Fruit fly (Drosophila melanogaster) whole organism, wandering third instar larva: ENCODE measurements around the gene Prosbeta4.
A peak's percentile ranks its signal among the peaks of the same experiment; 100 is the strongest.

Source experiments
- Abd-B ChIP-seq: fragments of >200 bp; optimal IDR thresholded peaks from 2 replicates; lab custom pipeline; 2017; ENCODE audit warnings: missing biosample characterization, missing genetic modification characterization
- CG32264 ChIP-seq: fragments of 200-800 bp; sonication (Bioruptor generic); optimal IDR thresholded peaks from 2 replicates; lab custom pipeline; 2016; ENCODE audit warnings: missing biosample characterization, missing genetic modification characterization
- CG9705 ChIP-seq: fragments of 200-800 bp; sonication (Bioruptor generic); optimal IDR thresholded peaks from 2 replicates; lab custom pipeline; 2018; ENCODE audit warnings: missing biosample characterization, mild to moderate bottlenecking, missing genetic modification characterization
- CrebA ChIP-seq: fragments of 200-800 bp; sonication (Bioruptor generic); optimal IDR thresholded peaks from 2 replicates; lab custom pipeline; 2016; ENCODE audit warnings: missing biosample characterization, mild to moderate bottlenecking, missing genetic modification characterization, borderline replicate concordance
- Dfd ChIP-seq: fragments of >200 bp; optimal IDR thresholded peaks from 2 replicates; lab custom pipeline; 2017; ENCODE audit warnings: missing biosample characterization, missing genetic modification characterization
- Dif ChIP-seq: fragments of 200-275, 200-300 bp; sonication (Bioruptor generic); optimal IDR thresholded peaks from 2 replicates; lab custom pipeline; 2018; ENCODE audit warnings: missing biosample characterization, missing genetic modification characterization; ENCODE audit not compliant: partially characterized antibody
- GATAd ChIP-seq: sonication (Bioruptor generic); optimal IDR thresholded peaks from 2 replicates; lab custom pipeline; 2016; ENCODE audit warnings: missing biosample characterization, missing genetic modification characterization
- HLH106 ChIP-seq: fragments of 200-800 bp; optimal IDR thresholded peaks from 3 replicates; lab custom pipeline; 2019; ENCODE audit warnings: missing biosample characterization, mild to moderate bottlenecking, missing genetic modification characterization, moderate library complexity
- Hnf4 ChIP-seq: fragments of 200-800 bp; sonication (Bioruptor generic); optimal IDR thresholded peaks from 2 replicates; lab custom pipeline; 2016; ENCODE audit warnings: missing biosample characterization, mild to moderate bottlenecking, missing genetic modification characterization
- Hr78 ChIP-seq: fragments of >200 bp; optimal IDR thresholded peaks from 2 replicates; lab custom pipeline; 2017; ENCODE audit warnings: missing biosample characterization, missing genetic modification characterization
- Hr83 ChIP-seq: fragments of 200-300 bp; sonication (Bioruptor generic); optimal IDR thresholded peaks from 2 replicates; lab custom pipeline; 2016; ENCODE audit warnings: missing biosample characterization, mild to moderate bottlenecking, missing genetic modification characterization, moderate library complexity; ENCODE audit not compliant: poor library complexity, severe bottlenecking
- Jra ChIP-seq: sonication (Bioruptor generic); optimal IDR thresholded peaks from 2 replicates; lab custom pipeline; 2016; ENCODE audit warnings: missing biosample characterization, missing genetic modification characterization
- Mio ChIP-seq: sonication (Bioruptor generic); optimal IDR thresholded peaks from 2 replicates; lab custom pipeline; 2016; ENCODE audit warnings: missing biosample characterization, missing genetic modification characterization
- Myc ChIP-seq: fragments of >200 bp; optimal IDR thresholded peaks from 2 replicates; lab custom pipeline; 2017
- N ChIP-seq: fragments of >200 bp; optimal IDR thresholded peaks from 2 replicates; lab custom pipeline; 2018; ENCODE audit warnings: missing biosample characterization, missing external identifiers, missing genetic modification characterization
- OdsH ChIP-seq: fragments of 200-800 bp; sonication (Bioruptor generic); optimal IDR thresholded peaks from 2 replicates; lab custom pipeline; 2016; ENCODE audit warnings: missing biosample characterization, mild to moderate bottlenecking, missing genetic modification characterization
- Rel ChIP-seq, 2 experiments: fragments of 200-800 bp; sonication (Bioruptor generic) in 1 of 2; optimal IDR thresholded peaks; 2 replicates in 1 of 2; 3 replicates in 1 of 2; lab custom pipeline; 2016 to 2019; ENCODE audit warnings: mild to moderate bottlenecking in 2 of 2, missing biosample characterization in 2 of 2, missing genetic modification characterization in 2 of 2, moderate library complexity in 1 of 2
- Sp1 ChIP-seq: fragments of 200-800 bp; sonication (Bioruptor generic); optimal IDR thresholded peaks from 3 replicates; lab custom pipeline; 2019; ENCODE audit warnings: missing biosample characterization, mild to moderate bottlenecking, missing genetic modification characterization, moderate library complexity
- Vsx2 ChIP-seq: fragments of 200-300, 225-300 bp; sonication (Bioruptor generic); optimal IDR thresholded peaks from 2 replicates; lab custom pipeline; 2018; ENCODE audit warnings: missing biosample characterization, missing genetic modification characterization; ENCODE audit not compliant: partially characterized antibody
- br ChIP-seq: fragments of 200-800 bp; sonication (Bioruptor generic); optimal IDR thresholded peaks from 2 replicates; lab custom pipeline; 2016; ENCODE audit warnings: missing biosample characterization, missing genetic modification characterization
- brk ChIP-seq: fragments of 200-800 bp; sonication (Bioruptor generic); optimal IDR thresholded peaks from 2 replicates; lab custom pipeline; 2016; ENCODE audit warnings: missing biosample characterization, mild to moderate bottlenecking, missing genetic modification characterization
- dl ChIP-seq, 2 experiments: fragments of 175-275, 200-275 bp in 1 of 2; fragments of 200-275 bp in 1 of 2; sonication (Bioruptor generic); optimal IDR thresholded peaks; lab custom pipeline; 2018; ENCODE audit warnings: mild to moderate bottlenecking in 2 of 2, missing biosample characterization in 2 of 2, missing genetic modification characterization in 2 of 2, moderate library complexity in 2 of 2; ENCODE audit not compliant: partially characterized antibody in 2 of 2, insufficient read depth in 1 of 2
- dmrt93B ChIP-seq: fragments of 200-800 bp; sonication (Bioruptor generic); optimal IDR thresholded peaks from 2 replicates; lab custom pipeline; 2018; ENCODE audit warnings: missing biosample characterization, mild to moderate bottlenecking, missing genetic modification characterization
- dsf ChIP-seq: sonication (Bioruptor generic); optimal IDR thresholded peaks from 2 replicates; lab custom pipeline; 2016; ENCODE audit warnings: missing biosample characterization, missing genetic modification characterization, borderline replicate concordance
- ey ChIP-seq: fragments of 200-800 bp; sonication (Bioruptor generic); optimal IDR thresholded peaks from 2 replicates; lab custom pipeline; 2016; ENCODE audit warnings: missing biosample characterization, missing genetic modification characterization
- foxo ChIP-seq, 2 experiments: fragments of 200-800 bp; sonication (Bioruptor generic); optimal IDR thresholded peaks; 2 replicates in 1 of 2; 3 replicates in 1 of 2; lab custom pipeline; 2016 to 2017; ENCODE audit warnings: missing biosample characterization in 2 of 2, missing genetic modification characterization in 2 of 2
- fru ChIP-seq: fragments of 200-800 bp; sonication (Bioruptor generic); optimal IDR thresholded peaks from 3 replicates; lab custom pipeline; 2016; ENCODE audit warnings: missing biosample characterization, mild to moderate bottlenecking, missing genetic modification characterization
- h ChIP-seq: fragments of 200-800 bp; sonication (Bioruptor generic); optimal IDR thresholded peaks from 3 replicates; lab custom pipeline; 2016; ENCODE audit warnings: missing biosample characterization, mild to moderate bottlenecking, missing genetic modification characterization
- jim ChIP-seq: fragments of 175-275, 200-325 bp; sonication (Bioruptor generic); optimal IDR thresholded peaks from 2 replicates; lab custom pipeline; 2016; ENCODE audit warnings: missing biosample characterization, mild to moderate bottlenecking, missing genetic modification characterization
- lola ChIP-seq: fragments of >200 bp; optimal IDR thresholded peaks from 2 replicates; lab custom pipeline; 2017; ENCODE audit warnings: missing biosample characterization, missing genetic modification characterization
- pan ChIP-seq: fragments of >200 bp; optimal IDR thresholded peaks from 2 replicates; lab custom pipeline; 2017
- psq ChIP-seq: fragments of 200-800 bp; sonication (Bioruptor generic); optimal IDR thresholded peaks from 3 replicates; lab custom pipeline; 2017; ENCODE audit warnings: missing biosample characterization, mild to moderate bottlenecking, missing genetic modification characterization, moderate library complexity
- rgr ChIP-seq: fragments of 200-800 bp; sonication (Bioruptor generic); optimal IDR thresholded peaks from 3 replicates; lab custom pipeline; 2016; ENCODE audit warnings: missing biosample characterization, mild to moderate bottlenecking, missing genetic modification characterization
- sage ChIP-seq: fragments of 200-800 bp; sonication (Bioruptor generic); optimal IDR thresholded peaks from 2 replicates; lab custom pipeline; 2016; ENCODE audit warnings: missing biosample characterization, mild to moderate bottlenecking, missing genetic modification characterization
- sv ChIP-seq: fragments of 200-800 bp; sonication (Bioruptor generic); optimal IDR thresholded peaks from 3 replicates; lab custom pipeline; 2016; ENCODE audit warnings: missing biosample characterization, missing genetic modification characterization
- tai ChIP-seq: sonication (Bioruptor generic); optimal IDR thresholded peaks from 2 replicates; lab custom pipeline; 2016; ENCODE audit warnings: missing biosample characterization, missing genetic modification characterization
- usp ChIP-seq: fragments of >200 bp; optimal IDR thresholded peaks from 2 replicates; lab custom pipeline; 2017; ENCODE audit warnings: missing biosample characterization, missing genetic modification characterization
- woc ChIP-seq: sonication (Bioruptor generic); optimal IDR thresholded peaks from 2 replicates; lab custom pipeline; 2016; ENCODE audit warnings: missing biosample characterization, mild to moderate bottlenecking, missing genetic modification characterization

The Prosbeta4 gene

DNA sequence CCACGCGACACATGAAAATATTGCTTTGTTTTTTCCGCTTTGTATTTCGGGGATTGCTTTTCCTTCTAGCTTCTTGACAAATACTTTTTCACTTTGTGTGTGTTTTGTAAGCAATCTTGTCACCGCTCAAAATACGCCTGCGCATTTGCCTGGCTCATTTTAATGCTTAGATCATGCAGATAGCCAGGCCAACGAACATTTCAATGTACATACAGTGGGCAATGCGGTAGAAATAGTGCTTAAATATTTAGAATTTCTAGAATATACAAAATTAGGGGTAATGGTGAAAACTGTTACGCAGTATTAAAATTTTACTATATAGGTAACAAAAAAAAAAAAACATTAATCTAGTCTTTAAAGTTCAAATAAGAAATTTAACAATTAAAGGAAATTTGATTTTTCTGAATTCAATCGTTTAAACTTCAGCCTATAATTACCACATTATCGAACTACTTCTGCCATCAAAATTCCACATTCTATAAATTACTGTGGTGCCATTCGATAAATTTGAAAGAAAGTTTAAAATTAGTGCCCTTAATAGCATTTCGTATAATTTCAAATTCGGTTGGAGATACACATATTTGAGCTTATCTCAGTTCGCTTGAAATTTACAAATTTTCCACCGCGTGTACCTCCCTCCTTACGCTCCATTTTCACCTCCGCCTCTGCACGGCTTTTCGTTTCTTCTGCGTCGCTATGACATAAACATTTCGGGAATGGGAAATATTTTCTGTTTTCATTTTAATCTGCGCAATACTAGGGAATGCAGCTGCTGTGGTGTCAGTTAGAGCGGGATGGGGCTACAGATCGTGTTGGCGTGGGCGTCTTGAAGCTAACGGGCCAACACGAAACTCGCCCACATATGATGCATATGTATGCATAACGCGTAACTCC, 24.8 kb downstream of the Prosbeta4 start:
- no peak for TF ChIP-seq sage (GFP tag; lab: Kevin White, UChicago)
- no peak for TF ChIP-seq Jra (GFP tag; lab: Kevin White, UChicago)
- no peak for TF ChIP-seq Dfd (GFP tag; lab: Kevin White, UChicago)
- TF ChIP-seq foxo (GFP tag; optimal IDR thresholded peaks at IDR 0.05; lab: Kevin White, UChicago) = no peak
- no peak for TF ChIP-seq Rel (GFP tag; optimal IDR thresholded peaks at IDR 0.05; lab: Kevin White, UChicago)
- TF ChIP-seq Rel (tag; optimal IDR thresholded peaks at IDR 0.05; lab: Kevin White, UChicago) = no peak
- TF ChIP-seq Myc (lab: Kevin White, UChicago) = no peak
- no peak for TF ChIP-seq ey
- TF ChIP-seq fru (GFP tag; lab: Kevin White, UChicago) = no peak
- TF ChIP-seq h = no peak
- TF ChIP-seq Abd-B (GFP tag; lab: Kevin White, UChicago) = no peak
- no peak for TF ChIP-seq GATAd
- TF ChIP-seq psq = no peak
- TF ChIP-seq Hr83 = no peak
- no peak for TF ChIP-seq rgr
- TF ChIP-seq sv (GFP tag; lab: Kevin White, UChicago) = no peak
- TF ChIP-seq pan = no peak
- TF ChIP-seq dsf (GFP tag; lab: Kevin White, UChicago) = no peak

DNA sequence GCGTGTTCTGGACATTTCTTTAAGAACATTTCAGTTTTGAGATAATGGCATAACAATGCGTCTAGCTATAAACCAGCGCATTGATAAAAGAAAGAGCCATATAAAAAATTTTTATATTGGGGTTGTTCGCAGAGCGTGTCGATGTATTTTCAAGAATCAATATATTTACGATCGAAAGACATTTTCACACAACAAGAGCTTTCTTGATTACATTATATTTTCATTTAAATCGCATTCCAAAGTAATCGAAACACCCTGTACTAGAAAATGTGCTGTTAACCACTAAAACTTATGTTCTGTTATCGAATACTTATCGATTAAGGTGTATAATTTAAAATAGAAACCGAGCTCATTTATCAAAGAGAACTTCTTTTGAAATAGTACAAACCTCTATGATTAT, 28.2 kb downstream of the Prosbeta4 start:
- TF ChIP-seq Jra (GFP tag; lab: Kevin White, UChicago) (no peak), CrebA (GFP tag; lab: Kevin White, UChicago) (no peak), Hnf4 (GFP tag; lab: Kevin White, UChicago) (peak; percentile 20), Dif (no peak), N (GFP tag; lab: Kevin White, UChicago) (no peak), dsf (GFP tag; lab: Kevin White, UChicago) (no peak), brk (no peak), fru (GFP tag; lab: Kevin White, UChicago) (peak; percentile 8), Mio (GFP tag; lab: Kevin White, UChicago) (no peak), usp (GFP tag; lab: Kevin White, UChicago) (no peak), dl (GFP tag; optimal IDR thresholded peaks at IDR 0.05; lab: Kevin White, UChicago; ENCODE audit: insufficient read depth in 1 of 2, partially characterized antibody in 2 of 2) (no peak), woc (GFP tag; lab: Kevin White, UChicago) (no peak), Hr78 (GFP tag; lab: Kevin White, UChicago) (no peak), ey (peak; percentile 21), h (peak; percentile 22), Hr83 (no peak), sv (GFP tag; lab: Kevin White, UChicago) (peak; percentile 26), br (peak; percentile 6), tai (GFP tag; lab: Kevin White, UChicago) (no peak), lola (GFP tag; lab: Kevin White, UChicago) (no peak), Myc (lab: Kevin White, UChicago) (no peak), Sp1 (GFP tag; lab: Kevin White, UChicago) (no peak), pan (no peak), GATAd (no peak), Rel (GFP tag; optimal IDR thresholded peaks at IDR 0.05; lab: Kevin White, UChicago) (no peak), Rel (tag; optimal IDR thresholded peaks at IDR 0.05; lab: Kevin White, UChicago) (no peak), Dfd (GFP tag; lab: Kevin White, UChicago) (no peak), CG9705 (no peak), rgr (peak; percentile 48), dmrt93B (GFP tag; lab: Kevin White, UChicago) (no peak), Vsx2 (no peak), sage (GFP tag; lab: Kevin White, UChicago) (no peak), foxo (GFP tag; optimal IDR thresholded peaks at IDR 0.05; lab: Kevin White, UChicago) (no peak), CG32264 (GFP tag; lab: Kevin White, UChicago) (no peak), psq (no peak), Abd-B (GFP tag; lab: Kevin White, UChicago) (no peak), OdsH (GFP tag; lab: Kevin White, UChicago) (peak; percentile 1), HLH106 (no peak), jim (GFP tag; lab: Kevin White, UChicago) (no peak)
- TF ChIP-seq, all 38 proteins: peak for 8
